Worm (Caenorhabditis elegans) whole organism, L1 larva: ENCODE measurements around the gene rgs-1.

Experiments used
- C04F5.9 ChIP-seq: sonication (generic microtip); optimal IDR thresholded peaks from 2 replicates; lab custom pipeline; 2016; ENCODE audit warnings: missing genetic modification characterization, missing compliant biosample characterization
- Y116A8C.19 ChIP-seq: sonication (generic microtip); optimal IDR thresholded peaks from 2 replicates; lab custom pipeline; 2016; ENCODE audit warnings: missing compliant biosample characterization, missing genetic modification characterization, borderline replicate concordance
- aha-1 ChIP-seq: fragments of 150-350 bp; optimal IDR thresholded peaks from 2 replicates; lab custom pipeline; 2014; ENCODE audit warnings: missing biosample characterization, missing genetic modification characterization
- ama-1 ChIP-seq: fragments of 150-350 bp; optimal IDR thresholded peaks from 2 replicates; lab custom pipeline; 2014
- ceh-88 ChIP-seq: fragments of 200-800 bp; sonication (Bioruptor generic); IDR thresholded peaks from 2 replicates; pipeline ENCODE4 v1.3.6; 2022; ENCODE audit warnings: missing genetic modification characterization, missing compliant biosample characterization
- ces-1 ChIP-seq: fragments of 150-350 bp; optimal IDR thresholded peaks from 2 replicates; lab custom pipeline; 2014; ENCODE audit warnings: missing biosample characterization, missing genetic modification reagents, missing genetic modification characterization
- dpl-1 ChIP-seq, 3 experiments: fragments of 150-350 bp in 2 of 3; sonication (generic microtip) in 1 of 3; optimal IDR thresholded peaks; 2 replicates each; lab custom pipeline; 2014 to 2017; ENCODE audit warnings: missing biosample characterization in 3 of 3, missing genetic modification characterization in 3 of 3, missing genetic modification reagents in 3 of 3
- dsc-1 ChIP-seq: sonication (generic microtip); optimal IDR thresholded peaks from 2 replicates; lab custom pipeline; 2016; ENCODE audit warnings: mild to moderate bottlenecking, missing genetic modification characterization, missing compliant biosample characterization
- efl-1 ChIP-seq, 4 experiments: fragments of 150-350 bp; optimal IDR thresholded peaks in 3 of 4; peaks in 1 of 4; 1 replicate in 1 of 4; 2 replicates in 3 of 4; lab custom pipeline; 2014; ENCODE audit warnings: missing biosample characterization in 2 of 4, missing genetic modification characterization in 2 of 4, missing genetic modification reagents in 2 of 4
- efl-3 ChIP-seq: fragments of 200-800 bp; sonication (Bioruptor generic); optimal IDR thresholded peaks from 2 replicates; lab custom pipeline; 2018; ENCODE audit warnings: mild to moderate bottlenecking, missing genetic modification characterization, missing compliant biosample characterization
- egl-13 ChIP-seq: sonication (generic microtip); optimal IDR thresholded peaks from 2 replicates; lab custom pipeline; 2016; ENCODE audit warnings: missing genotype, missing genetic modification reagents, missing genetic modification characterization, missing compliant biosample characterization
- ets-5 ChIP-seq: fragments of 200-800 bp; sonication (Bioruptor generic); IDR thresholded peaks from 2 replicates; pipeline ENCODE4 v1.3.6; 2022; ENCODE audit warnings: missing genetic modification characterization, missing compliant biosample characterization
- fkh-10 ChIP-seq: sonication (generic microtip); optimal IDR thresholded peaks from 2 replicates; lab custom pipeline; 2017; ENCODE audit warnings: missing biosample characterization, missing genetic modification reagents, missing genetic modification characterization
- fkh-4 ChIP-seq: sonication (generic microtip); optimal IDR thresholded peaks from 2 replicates; lab custom pipeline; 2016; ENCODE audit warnings: missing compliant biosample characterization, missing genetic modification characterization, borderline replicate concordance
- fkh-8 ChIP-seq: sonication (generic microtip); optimal IDR thresholded peaks from 2 replicates; lab custom pipeline; 2016; ENCODE audit warnings: mild to moderate bottlenecking, missing genetic modification characterization, missing compliant biosample characterization
- hlh-17 ChIP-seq: fragments of 200-800 bp; sonication (Bioruptor generic); optimal IDR thresholded peaks from 2 replicates; lab custom pipeline; 2018; ENCODE audit warnings: missing genetic modification characterization, mild to moderate bottlenecking, missing compliant biosample characterization, moderate library complexity, borderline replicate concordance
- hlh-4 ChIP-seq: sonication (generic microtip); optimal IDR thresholded peaks from 2 replicates; lab custom pipeline; 2016; ENCODE audit warnings: mild to moderate bottlenecking, missing genetic modification characterization, missing compliant biosample characterization
- irx-1 ChIP-seq: sonication (generic microtip); optimal IDR thresholded peaks from 2 replicates; lab custom pipeline; 2016; ENCODE audit warnings: missing genetic modification characterization, missing compliant biosample characterization
- isw-1 ChIP-seq: fragments of 200-800 bp; sonication (Bioruptor generic); IDR thresholded peaks from 2 replicates; pipeline ENCODE4 v1.3.6; 2022; ENCODE audit warnings: missing genetic modification characterization, missing compliant biosample characterization
- lin-13 ChIP-seq: fragments of 150-350 bp; optimal IDR thresholded peaks from 2 replicates; lab custom pipeline; 2014; ENCODE audit warnings: missing biosample characterization, missing genetic modification reagents, missing genetic modification characterization
- lin-14 ChIP-seq: fragments of 200-800 bp; sonication (Bioruptor generic); optimal IDR thresholded peaks from 2 replicates; lab custom pipeline; 2018; ENCODE audit warnings: mild to moderate bottlenecking, missing genetic modification characterization, moderate library complexity, missing compliant biosample characterization
- lin-35 ChIP-seq, 2 experiments: fragments of 150-350 bp; optimal IDR thresholded peaks; 2 replicates each; lab custom pipeline; 2014; ENCODE audit warnings: missing biosample characterization in 2 of 2, missing genetic modification characterization in 2 of 2, missing genetic modification reagents in 2 of 2
- lir-3 ChIP-seq: sonication (generic microtip); optimal IDR thresholded peaks from 2 replicates; lab custom pipeline; 2016; ENCODE audit warnings: mild to moderate bottlenecking, missing genetic modification characterization, moderate library complexity, missing compliant biosample characterization; ENCODE audit not compliant: poor library complexity
- lsy-2 ChIP-seq, 2 experiments: fragments of 150-350 bp; optimal IDR thresholded peaks; 2 replicates each; lab custom pipeline; 2014; ENCODE audit warnings: missing biosample characterization in 2 of 2, missing genetic modification characterization in 2 of 2
- mab-9 ChIP-seq: fragments of 200-800 bp; sonication (Bioruptor generic); IDR thresholded peaks from 2 replicates; pipeline ENCODE4 v1.3.6; 2022; ENCODE audit warnings: missing genetic modification reagents, missing genetic modification characterization, missing compliant biosample characterization
- mdl-1 ChIP-seq, 2 experiments: fragments of 150-350 bp; optimal IDR thresholded peaks; 2 replicates each; lab custom pipeline; 2014 to 2017; ENCODE audit warnings: missing biosample characterization in 2 of 2, missing genetic modification characterization in 2 of 2, inconsistent platforms in 1 of 2
- mep-1 ChIP-seq: fragments of 150-350 bp; optimal IDR thresholded peaks from 2 replicates; lab custom pipeline; 2014; ENCODE audit warnings: missing biosample characterization, missing genetic modification characterization
- nhr-11 ChIP-seq: fragments of 150-350 bp; optimal IDR thresholded peaks from 2 replicates; lab custom pipeline; 2014; ENCODE audit warnings: missing biosample characterization, missing genetic modification characterization
- nhr-12 ChIP-seq: sonication (generic microtip); optimal IDR thresholded peaks from 2 replicates; lab custom pipeline; 2017; ENCODE audit warnings: missing biosample characterization, missing genetic modification characterization
- nhr-19 ChIP-seq: fragments of 200-800 bp; sonication (Bioruptor generic); conservative IDR thresholded peaks from 2 replicates; pipeline ENCODE4 v1.3.6; 2022; ENCODE audit warnings: missing genetic modification characterization, missing compliant biosample characterization
- nhr-20 ChIP-seq: sonication (generic microtip); optimal IDR thresholded peaks from 2 replicates; lab custom pipeline; 2016; ENCODE audit warnings: mild to moderate bottlenecking, missing genetic modification characterization, missing compliant biosample characterization
- nhr-237 ChIP-seq: fragments of 150-350 bp; optimal IDR thresholded peaks from 2 replicates; lab custom pipeline; 2014; ENCODE audit warnings: missing biosample characterization, missing genetic modification characterization
- nhr-47 ChIP-seq: sonication (generic microtip); optimal IDR thresholded peaks from 2 replicates; lab custom pipeline; 2016; ENCODE audit warnings: mild to moderate bottlenecking, missing genetic modification characterization, moderate library complexity, missing compliant biosample characterization
- nhr-71 ChIP-seq: sonication (generic microtip); optimal IDR thresholded peaks from 2 replicates; lab custom pipeline; 2016; ENCODE audit warnings: mild to moderate bottlenecking, missing genetic modification characterization, moderate library complexity, missing compliant biosample characterization
- nhr-85 ChIP-seq: sonication (generic microtip); peaks from one replicate; lab custom pipeline; 2016; ENCODE audit warnings: missing genetic modification characterization, inconsistent platforms, missing compliant biosample characterization
- nhr-90 ChIP-seq: sonication (generic microtip); optimal IDR thresholded peaks from 2 replicates; lab custom pipeline; 2016; ENCODE audit warnings: mild to moderate bottlenecking, missing genetic modification characterization, missing compliant biosample characterization; ENCODE audit not compliant: poor library complexity
- pax-3 ChIP-seq: fragments of 200-800 bp; sonication (Bioruptor generic); optimal IDR thresholded peaks from 2 replicates; lab custom pipeline; 2018; ENCODE audit warnings: mild to moderate bottlenecking, missing genetic modification characterization, moderate library complexity, missing compliant biosample characterization
- skn-1 ChIP-seq: fragments of 150-350 bp; optimal IDR thresholded peaks from 2 replicates; lab custom pipeline; 2014; ENCODE audit warnings: missing biosample characterization, missing genetic modification characterization
- snpc-4 ChIP-seq: fragments of 150-350 bp; optimal IDR thresholded peaks from 2 replicates; lab custom pipeline; 2014; ENCODE audit warnings: missing biosample characterization, missing genetic modification characterization
- snu-23 ChIP-seq: sonication (generic microtip); optimal IDR thresholded peaks from 2 replicates; lab custom pipeline; 2016; ENCODE audit warnings: missing genetic modification characterization, missing compliant biosample characterization
- sox-4 ChIP-seq: sonication (generic microtip); optimal IDR thresholded peaks from 2 replicates; lab custom pipeline; 2016; ENCODE audit warnings: missing genetic modification characterization, missing compliant biosample characterization
- sup-37 ChIP-seq: fragments of 200-800 bp; sonication (Bioruptor generic); optimal IDR thresholded peaks from 2 replicates; lab custom pipeline; 2018; ENCODE audit warnings: mild to moderate bottlenecking, missing genetic modification characterization, missing compliant biosample characterization
- swsn-7 ChIP-seq: sonication (generic microtip); optimal IDR thresholded peaks from 2 replicates; lab custom pipeline; 2016; ENCODE audit warnings: missing genetic modification characterization, missing compliant biosample characterization
- tbx-2 ChIP-seq: sonication (generic microtip); optimal IDR thresholded peaks from 2 replicates; lab custom pipeline; 2016; ENCODE audit warnings: missing genetic modification characterization, missing compliant biosample characterization
- unc-130 ChIP-seq: fragments of 150-350 bp; optimal IDR thresholded peaks from 2 replicates; lab custom pipeline; 2017; ENCODE audit warnings: missing biosample characterization, missing genetic modification characterization, inconsistent platforms
- unc-62 ChIP-seq: fragments of 150-350 bp; optimal IDR thresholded peaks from 2 replicates; lab custom pipeline; 2014; ENCODE audit warnings: missing biosample characterization, missing genetic modification reagents, missing genetic modification characterization
- unc-86 ChIP-seq: sonication (generic microtip); optimal IDR thresholded peaks from 2 replicates; lab custom pipeline; 2016; ENCODE audit warnings: missing genetic modification characterization, missing compliant biosample characterization
- vab-15 ChIP-seq: sonication (generic microtip); optimal IDR thresholded peaks from 2 replicates; lab custom pipeline; 2017; ENCODE audit warnings: missing genotype, mild to moderate bottlenecking, missing genetic modification characterization, missing compliant biosample characterization
- xbp-1 ChIP-seq: sonication (generic microtip); optimal IDR thresholded peaks from 2 replicates; lab custom pipeline; 2016; ENCODE audit warnings: missing genetic modification characterization, missing compliant biosample characterization
- zip-4 ChIP-seq: fragments of 200-800 bp; sonication (Bioruptor generic); optimal IDR thresholded peaks from 2 replicates; lab custom pipeline; 2018; ENCODE audit warnings: mild to moderate bottlenecking, missing genetic modification characterization, moderate library complexity, missing compliant biosample characterization
- ztf-11 ChIP-seq, 2 experiments: sonication (generic microtip); optimal IDR thresholded peaks; 2 replicates each; lab custom pipeline; 2016 to 2017; ENCODE audit warnings: missing genetic modification characterization in 2 of 2, missing biosample characterization in 1 of 2, missing compliant biosample characterization in 1 of 2
- ztf-4 ChIP-seq: fragments of 150-350 bp; optimal IDR thresholded peaks from 2 replicates; lab custom pipeline; 2014; ENCODE audit warnings: missing biosample characterization, missing genetic modification characterization

rgs-1 gene

DNA sequence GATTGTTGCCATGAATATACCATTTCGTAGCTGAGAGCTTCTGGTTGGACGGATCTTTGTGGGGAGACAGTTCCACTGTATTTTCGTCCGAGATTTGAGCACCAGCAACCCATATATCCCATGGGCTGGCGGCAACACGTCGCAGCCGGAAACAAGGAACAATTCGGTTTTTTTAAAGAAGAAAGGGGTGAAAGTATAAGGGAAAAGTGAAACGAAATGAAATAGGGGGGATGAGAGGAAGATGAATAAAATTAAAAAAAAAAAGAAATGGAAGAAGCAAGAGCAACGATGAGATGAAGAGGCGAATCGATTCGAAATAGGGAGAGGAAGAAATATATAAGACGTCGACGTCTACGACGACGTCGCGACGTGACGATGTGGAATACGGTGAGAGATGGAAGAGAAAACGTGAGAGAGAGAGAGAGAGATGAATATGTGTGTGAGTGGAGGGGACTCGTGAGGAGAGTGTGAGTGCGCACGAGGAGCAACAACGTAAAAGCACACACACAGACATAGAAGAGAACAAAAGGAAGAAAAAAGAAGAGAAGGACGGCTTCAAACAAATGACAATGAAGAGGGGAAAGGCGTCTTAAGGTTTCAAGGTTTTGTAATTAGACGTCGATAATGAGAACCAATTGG, at the start of gene rgs-1:
rgs-1 (minus strand) TSS at position 146 of the 639 bp plus-strand sequence.
- TF ChIP-seq unc-130 (no peak), ceh-88 (no peak), mdl-1 (tag; optimal IDR thresholded peaks at IDR 0.05; lab: Kevin White, UChicago) (peak in 1 of 2 experiments; percentile 4), snpc-4 (tag; lab: Kevin White, UChicago) (peak; percentile 34), ces-1 (GFP tag; lab: Kevin White, UChicago) (no peak), lin-14 (peak; percentile 82), efl-1 (optimal IDR thresholded peaks at IDR 0.05; lab: Kevin White, UChicago) (peak; percentile 38 to 49), efl-1 (GFP tag; optimal IDR thresholded peaks at IDR 0.05 in 1 of 2; lab: Kevin White, UChicago) (no peak), nhr-12 (no peak), irx-1 (no peak), lin-13 (GFP tag; lab: Kevin White, UChicago) (no peak), xbp-1 (tag; lab: Kevin White, UChicago) (peak; percentile 49), nhr-71 (tag; lab: Kevin White, UChicago) (peak; percentile 75), nhr-47 (tag; lab: Kevin White, UChicago) (peak; percentile 61), nhr-237 (tag; lab: Kevin White, UChicago) (no peak), tbx-2 (tag; lab: Kevin White, UChicago) (peak; percentile 33), sox-4 (tag; lab: Kevin White, UChicago) (no peak), zip-4 (GFP tag; lab: Kevin White, UChicago) (no peak), isw-1 (0 out of 2 replicates have a peak, but pooled peaks have one; percentile 6), nhr-11 (tag; lab: Kevin White, UChicago) (no peak), efl-3 (GFP tag; lab: Kevin White, UChicago) (no peak), ama-1 (lab: Kevin White, UChicago) (no peak), egl-13 (peak; percentile 10), vab-15 (no peak), swsn-7 (tag; lab: Kevin White, UChicago) (peak; percentile 43), lin-35 (GFP tag; optimal IDR thresholded peaks at IDR 0.05; lab: Kevin White, UChicago) (peak in 1 of 2 experiments; percentile 55), mep-1 (tag; lab: Kevin White, UChicago) (peak; percentile 49), C04F5.9 (tag; lab: Kevin White, UChicago) (no peak), nhr-19 (GFP tag; lab: Robert Waterston, UW) (no peak), Y116A8C.19 (tag; lab: Kevin White, UChicago) (no peak), fkh-10 (GFP tag; lab: Kevin White, UChicago) (peak; percentile 61), mab-9 (no peak), nhr-85 (no peak), hlh-17 (GFP tag; lab: Kevin White, UChicago) (no peak), hlh-4 (tag; lab: Kevin White, UChicago) (no peak), ets-5 (no peak), fkh-4 (tag; lab: Kevin White, UChicago) (no peak), dsc-1 (tag; lab: Kevin White, UChicago) (peak; percentile 61), skn-1 (tag; lab: Kevin White, UChicago) (peak; percentile 24), lir-3 (tag; lab: Kevin White, UChicago) (no peak), ztf-11 (tag; optimal IDR thresholded peaks at IDR 0.05; lab: Kevin White, UChicago) (no peak), snu-23 (GFP tag; lab: Kevin White, UChicago) (peak; percentile 55), aha-1 (tag; lab: Kevin White, UChicago) (no peak), unc-86 (tag; lab: Kevin White, UChicago) (peak; percentile 74), fkh-8 (tag; lab: Kevin White, UChicago) (peak; percentile 79), lsy-2 (tag; optimal IDR thresholded peaks at IDR 0.05; lab: Kevin White, UChicago) (peak; percentile 7 to 46), ztf-4 (tag; lab: Kevin White, UChicago) (no peak), nhr-20 (tag; lab: Kevin White, UChicago) (no peak), dpl-1 (GFP tag; optimal IDR thresholded peaks at IDR 0.05; lab: Kevin White, UChicago) (peak in 1 of 3 experiments; percentile 13), pax-3 (tag; lab: Kevin White, UChicago) (no peak), nhr-90 (tag; lab: Kevin White, UChicago) (no peak), unc-62 (GFP tag; lab: Kevin White, UChicago) (no peak), sup-37 (GFP tag; lab: Kevin White, UChicago) (no peak)
